Fruit fly (Drosophila melanogaster) whole organism, embryonic: ENCODE results near the gene Uck.

Source experiments
- Aef1 ChIP-seq: fragments of 200-800 bp; sonication (Bioruptor generic); IDR thresholded peaks from 3 replicates; pipeline ENCODE4 v1.3.6; 2022; ENCODE audit warnings: missing biosample characterization, missing genetic modification characterization
- CG10565 ChIP-seq: fragments of 200-800 bp; sonication (Bioruptor generic); optimal IDR thresholded peaks from 3 replicates; lab custom pipeline; 2016; ENCODE audit warnings: missing biosample characterization, mild to moderate bottlenecking, missing genetic modification characterization
- CG11560 ChIP-seq: fragments of 200-800 bp; sonication (Bioruptor generic); IDR thresholded peaks from 3 replicates; pipeline ENCODE4 v1.3.6; 2022; ENCODE audit warnings: missing biosample characterization, missing genetic modification characterization
- CG3407 ChIP-seq: fragments of 200-800 bp; sonication (Bioruptor generic); optimal IDR thresholded peaks from 2 replicates; lab custom pipeline; 2018; ENCODE audit warnings: missing biosample characterization, mild to moderate bottlenecking, missing genetic modification characterization
- CG8290 ChIP-seq, 3 experiments: fragments of 200-800 bp; sonication (Bioruptor generic); optimal IDR thresholded peaks; 2 replicates each; lab custom pipeline; 2016 to 2019; ENCODE audit warnings: missing biosample characterization in 3 of 3, missing genetic modification characterization in 3 of 3, mild to moderate bottlenecking in 2 of 3, moderate library complexity in 1 of 3
- Doc2 ChIP-seq: fragments of 200-800 bp; sonication (Bioruptor generic); IDR thresholded peaks from 2 replicates; pipeline ENCODE4 v1.3.6; 2022; ENCODE audit warnings: missing biosample characterization, missing genetic modification characterization
- Nf-YB ChIP-seq: fragments of 200-800 bp; sonication (Bioruptor generic); optimal IDR thresholded peaks from 3 replicates; lab custom pipeline; 2019; ENCODE audit warnings: missing biosample characterization, mild to moderate bottlenecking, missing genetic modification characterization, moderate library complexity
- amos ChIP-seq: fragments of 200-800 bp; sonication (Bioruptor generic); IDR thresholded peaks from 2 replicates; pipeline ENCODE4 v1.3.6; 2022; ENCODE audit warnings: missing biosample characterization, missing genetic modification characterization; ENCODE audit not compliant: partially characterized antibody
- emc ChIP-seq: fragments of 200-800 bp; sonication (Bioruptor generic); optimal IDR thresholded peaks from 2 replicates; lab custom pipeline; 2016; ENCODE audit warnings: missing biosample characterization, missing genetic modification characterization
- pfk ChIP-seq: fragments of 200-800 bp; sonication (Bioruptor generic); optimal IDR thresholded peaks from 2 replicates; lab custom pipeline; 2018; ENCODE audit warnings: missing biosample characterization, mild to moderate bottlenecking, missing genetic modification characterization, moderate library complexity
- scrt ChIP-seq: fragments of 200-800 bp; sonication (Bioruptor generic); optimal IDR thresholded peaks from 2 replicates; lab custom pipeline; 2018; ENCODE audit warnings: missing biosample characterization, mild to moderate bottlenecking, missing genetic modification characterization, moderate library complexity
- z ChIP-seq: fragments of 200-800 bp; sonication (Bioruptor generic); IDR thresholded peaks from 3 replicates; pipeline ENCODE4 v1.3.6; 2022; ENCODE audit warnings: missing biosample characterization, missing genetic modification characterization

DNA sequence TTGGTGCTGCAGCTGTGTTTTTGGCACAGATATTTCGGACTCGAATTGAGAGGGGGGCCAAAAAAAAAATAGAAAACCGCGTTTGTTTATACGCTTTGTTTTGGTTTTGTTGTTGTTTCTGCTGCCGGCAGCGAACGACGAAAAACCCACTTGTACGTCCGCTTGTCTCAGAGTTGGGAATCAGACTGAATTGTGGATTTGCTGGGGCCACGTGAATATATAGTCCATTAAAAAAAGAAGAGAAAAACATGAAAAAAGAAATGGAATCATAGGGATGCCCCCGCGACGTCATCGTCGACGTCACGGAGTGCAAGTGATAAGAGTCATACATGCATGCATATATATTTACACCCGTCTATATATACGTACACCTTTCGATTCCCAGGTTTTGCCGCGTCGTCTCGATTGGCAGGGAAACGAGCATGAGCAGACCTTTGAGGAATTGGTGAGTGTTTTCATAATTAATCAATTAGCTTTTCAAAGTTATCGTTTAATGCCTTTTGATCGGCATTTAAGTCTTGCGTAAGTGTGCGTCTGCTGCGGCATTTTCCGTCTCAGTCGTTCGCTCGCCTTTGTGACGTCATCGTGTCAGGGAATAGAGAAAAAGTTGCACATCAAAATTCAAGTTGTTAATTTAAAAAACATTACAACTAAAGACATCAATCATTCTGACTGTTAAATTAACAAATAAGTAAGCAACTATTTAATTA lies 29.8 kb downstream of the Uck start:
- TF ChIP-seq Doc2 (GFP tag; lab: Robert Waterston, UW) (no peak), Nf-YB (no peak), CG11560 (tag; lab: Robert Waterston, UW) (no peak), pfk (no peak), emc (GFP tag; lab: Kevin White, UChicago) (no peak), CG8290 (GFP tag; optimal IDR thresholded peaks at IDR 0.05; lab: Kevin White, UChicago) (no peak), CG8290 (tag; optimal IDR thresholded peaks at IDR 0.05; lab: Kevin White, UChicago) (no peak), amos (GFP tag; lab: Robert Waterston, UW) (no peak), CG10565 (GFP tag; lab: Kevin White, UChicago) (no peak), z (no peak), CG3407 (GFP tag; lab: Kevin White, UChicago) (no peak), scrt (GFP tag; lab: Kevin White, UChicago) (no peak), Aef1 (no peak)
